Fruit fly (Drosophila melanogaster) whole organism, embryonic: ENCODE results near the gene CG15877.

Experiments
- Asciz ChIP-seq: fragments of 200-800 bp; sonication (Bioruptor generic); optimal IDR thresholded peaks from 2 replicates; lab custom pipeline; 2017; ENCODE audit warnings: missing biosample characterization, mild to moderate bottlenecking, missing genetic modification characterization, missing genetic modification reagents
- Atf-2 ChIP-seq: fragments of 200-800 bp; sonication (Bioruptor generic); optimal IDR thresholded peaks from 2 replicates; lab custom pipeline; 2016; ENCODE audit warnings: missing biosample characterization, missing genetic modification characterization
- Awh ChIP-seq: fragments of 200-800 bp; sonication (Bioruptor generic); IDR thresholded peaks from 2 replicates; pipeline ENCODE4, ENCODE4 v1.3.6; 2022; ENCODE audit warnings: missing biosample characterization, missing genetic modification characterization
- Bgb ChIP-seq: fragments of 200-800 bp; sonication (Bioruptor generic); IDR thresholded peaks from 2 replicates; pipeline ENCODE4 v1.3.6; 2022; ENCODE audit warnings: missing biosample characterization, missing genetic modification characterization; ENCODE audit not compliant: partially characterized antibody
- CG10565 ChIP-seq: fragments of 200-800 bp; sonication (Bioruptor generic); optimal IDR thresholded peaks from 3 replicates; lab custom pipeline; 2016; ENCODE audit warnings: missing biosample characterization, mild to moderate bottlenecking, missing genetic modification characterization
- CG12155 ChIP-seq: fragments of 200-800 bp; sonication (Bioruptor generic); optimal IDR thresholded peaks from 3 replicates; lab custom pipeline; 2016; ENCODE audit warnings: missing biosample characterization, missing genetic modification characterization
- CG12299 ChIP-seq: fragments of 200-800 bp; sonication (Bioruptor generic); optimal IDR thresholded peaks from 2 replicates; lab custom pipeline; 2018; ENCODE audit warnings: missing biosample characterization, mild to moderate bottlenecking, missing genetic modification characterization
- CG13894 ChIP-seq: fragments of 200-800 bp; sonication (Bioruptor generic); optimal IDR thresholded peaks from 3 replicates; lab custom pipeline; 2018; ENCODE audit warnings: missing biosample characterization, mild to moderate bottlenecking, missing genetic modification characterization, moderate library complexity
- CG16779 ChIP-seq: fragments of 200-800 bp; sonication (Bioruptor generic); IDR thresholded peaks from 2 replicates; pipeline ENCODE4 v1.3.6; 2022; ENCODE audit warnings: missing biosample characterization, missing genetic modification characterization
- CG1792 ChIP-seq: fragments of 200-800 bp; sonication (Bioruptor generic); optimal IDR thresholded peaks from 2 replicates; lab custom pipeline; 2016; ENCODE audit warnings: missing biosample characterization, missing genetic modification characterization
- CG1832 ChIP-seq: fragments of 200-800 bp; sonication (Bioruptor generic); optimal IDR thresholded peaks from 2 replicates; lab custom pipeline; 2017; ENCODE audit warnings: missing biosample characterization, mild to moderate bottlenecking, missing genetic modification characterization, inconsistent platforms
- CG2116 ChIP-seq: fragments of 200-800 bp; sonication (Bioruptor generic); optimal IDR thresholded peaks from 3 replicates; lab custom pipeline; 2018; ENCODE audit warnings: missing biosample characterization, mild to moderate bottlenecking, missing genetic modification characterization
- CG32532 ChIP-seq: fragments of 200-800 bp; sonication (Bioruptor generic); IDR thresholded peaks from 2 replicates; pipeline ENCODE4 v1.3.6; 2022; ENCODE audit warnings: missing biosample characterization, missing genetic modification characterization
- CG43689 ChIP-seq: fragments of 200-800 bp; sonication (Bioruptor generic); IDR thresholded peaks from 2 replicates; pipeline ENCODE4 v1.3.6; 2022; ENCODE audit warnings: missing biosample characterization, missing genetic modification characterization
- CG5180 ChIP-seq: fragments of 200-800 bp; sonication (Bioruptor generic); optimal IDR thresholded peaks from 3 replicates; lab custom pipeline; 2017; ENCODE audit warnings: missing biosample characterization, missing genetic modification characterization, mild to moderate bottlenecking, moderate library complexity, missing genetic modification reagents
- CG6689 ChIP-seq: fragments of 200-800 bp; sonication (Bioruptor generic); IDR thresholded peaks from 2 replicates; pipeline ENCODE4 v1.3.6; 2022; ENCODE audit warnings: missing biosample characterization, missing genetic modification characterization
- CG6791 ChIP-seq: fragments of 200-800 bp; sonication (Bioruptor generic); IDR thresholded peaks from 3 replicates; pipeline ENCODE4 v1.3.6; 2022; ENCODE audit warnings: missing biosample characterization, missing genetic modification characterization; ENCODE audit not compliant: partially characterized antibody
- CG7556 ChIP-seq: fragments of 200-800 bp; sonication (Bioruptor generic); optimal IDR thresholded peaks from 2 replicates; lab custom pipeline; 2017; ENCODE audit warnings: missing biosample characterization, mild to moderate bottlenecking, missing genetic modification characterization
- CG8359 ChIP-seq: fragments of 200-800 bp; sonication (Bioruptor generic); optimal IDR thresholded peaks from 2 replicates; lab custom pipeline; 2017; ENCODE audit warnings: missing biosample characterization, mild to moderate bottlenecking, missing genetic modification characterization, borderline replicate concordance
- CG9876 ChIP-seq: fragments of 200-800 bp; sonication (Bioruptor generic); optimal IDR thresholded peaks from 2 replicates; lab custom pipeline; 2016; ENCODE audit warnings: missing biosample characterization, missing genetic modification characterization
- Camta ChIP-seq: fragments of 200-800 bp; sonication (Bioruptor generic); optimal IDR thresholded peaks from 2 replicates; lab custom pipeline; 2016; ENCODE audit warnings: missing biosample characterization, missing genetic modification characterization
- CoRest ChIP-seq: fragments of 200-800 bp; sonication (Bioruptor generic); optimal IDR thresholded peaks from 3 replicates; lab custom pipeline; 2018; ENCODE audit warnings: missing biosample characterization, mild to moderate bottlenecking, missing genetic modification characterization, moderate library complexity
- Dad ChIP-seq: fragments of 200-800 bp; sonication (Bioruptor generic); optimal IDR thresholded peaks from 3 replicates; lab custom pipeline; 2016; ENCODE audit warnings: missing biosample characterization, missing genetic modification characterization
- Fer3 ChIP-seq: fragments of 200-800 bp; sonication (Bioruptor generic); optimal IDR thresholded peaks from 2 replicates; lab custom pipeline; 2018; ENCODE audit warnings: missing biosample characterization, mild to moderate bottlenecking, missing genetic modification characterization, moderate library complexity
- Gsc ChIP-seq: fragments of 200-800 bp; sonication (Bioruptor generic); IDR thresholded peaks from 2 replicates; pipeline ENCODE4 v1.3.6; 2022; ENCODE audit warnings: missing biosample characterization, missing genetic modification characterization
- HHEX ChIP-seq: fragments of 200-800 bp; sonication (Bioruptor generic); optimal IDR thresholded peaks from 3 replicates; lab custom pipeline; 2017; ENCODE audit warnings: missing biosample characterization, mild to moderate bottlenecking, missing genetic modification characterization, missing genetic modification reagents
- HLH4C ChIP-seq: fragments of 200-800 bp; sonication (Bioruptor generic); IDR thresholded peaks from 3 replicates; pipeline ENCODE4 v1.3.6; 2022; ENCODE audit warnings: missing biosample characterization, missing genetic modification characterization; ENCODE audit not compliant: partially characterized antibody
- HLHmδ ChIP-seq: fragments of 200-800 bp; sonication (Bioruptor generic); optimal IDR thresholded peaks from 2 replicates; lab custom pipeline; 2018; ENCODE audit warnings: missing biosample characterization, mild to moderate bottlenecking, missing genetic modification characterization, moderate library complexity
- Jarid2 ChIP-seq: fragments of 200-800 bp; sonication (Bioruptor generic); optimal IDR thresholded peaks from 3 replicates; lab custom pipeline; 2017; ENCODE audit warnings: mild to moderate bottlenecking, missing biosample characterization, missing genetic modification reagents, missing genetic modification characterization
- Lhr ChIP-seq: fragments of 200-800 bp; sonication (Bioruptor generic); optimal IDR thresholded peaks from 3 replicates; lab custom pipeline; 2017; ENCODE audit warnings: mild to moderate bottlenecking, missing biosample characterization, missing genetic modification reagents, missing genetic modification characterization
- MBD-R2 ChIP-seq: fragments of 200-800 bp; sonication (Bioruptor generic); IDR thresholded peaks from 2 replicates; pipeline ENCODE4 v1.3.6; 2022; ENCODE audit warnings: missing biosample characterization, missing genetic modification characterization
- NFAT ChIP-seq: fragments of 200-800 bp; sonication (Bioruptor generic); IDR thresholded peaks from 2 replicates; pipeline ENCODE4 v1.3.6; 2022; ENCODE audit warnings: missing biosample characterization, missing genetic modification characterization
- Nf-YC ChIP-seq: fragments of 200-800 bp; optimal IDR thresholded peaks from 3 replicates; lab custom pipeline; 2019; ENCODE audit warnings: missing biosample characterization, mild to moderate bottlenecking, missing genetic modification characterization, moderate library complexity
- Ssrp ChIP-seq: fragments of 200-800 bp; sonication (Bioruptor generic); optimal IDR thresholded peaks from 2 replicates; lab custom pipeline; 2018; ENCODE audit warnings: missing biosample characterization, mild to moderate bottlenecking, missing genetic modification characterization, moderate library complexity
- Tbp ChIP-seq: fragments of >200 bp; optimal IDR thresholded peaks from 2 replicates; lab custom pipeline; 2018; ENCODE audit warnings: missing biosample characterization, missing genetic modification characterization
- amos ChIP-seq: fragments of 200-800 bp; sonication (Bioruptor generic); IDR thresholded peaks from 2 replicates; pipeline ENCODE4 v1.3.6; 2022; ENCODE audit warnings: missing biosample characterization, missing genetic modification characterization; ENCODE audit not compliant: partially characterized antibody
- bsh ChIP-seq, 2 experiments: fragments of 200-800 bp; sonication (Bioruptor generic); optimal IDR thresholded peaks; 2 replicates each; lab custom pipeline; 2017 to 2018; ENCODE audit warnings: mild to moderate bottlenecking in 2 of 2, missing biosample characterization in 2 of 2, missing genetic modification characterization in 2 of 2, moderate library complexity in 1 of 2
- crc ChIP-seq: fragments of 200-800 bp; sonication (Bioruptor generic); optimal IDR thresholded peaks from 2 replicates; lab custom pipeline; 2016; ENCODE audit warnings: missing biosample characterization, missing genetic modification characterization
- danr ChIP-seq: fragments of 200-800 bp; sonication (Bioruptor generic); IDR thresholded peaks from 2 replicates; pipeline ENCODE4 v1.3.6; 2022; ENCODE audit warnings: missing biosample characterization, missing genetic modification characterization
- dm ChIP-seq: fragments of 200-800 bp; sonication (Bioruptor generic); optimal IDR thresholded peaks from 3 replicates; lab custom pipeline; 2016; ENCODE audit warnings: missing biosample characterization, missing genetic modification characterization
- grn ChIP-seq: fragments of 200-800 bp; sonication (Bioruptor generic); optimal IDR thresholded peaks from 3 replicates; lab custom pipeline; 2017; ENCODE audit warnings: missing biosample characterization, missing genetic modification characterization
- gsb-n ChIP-seq: fragments of 200-800 bp; sonication (Bioruptor generic); optimal IDR thresholded peaks from 3 replicates; lab custom pipeline; 2018; ENCODE audit warnings: missing biosample characterization, mild to moderate bottlenecking, missing genetic modification characterization
- inv ChIP-seq: fragments of 200-800 bp; sonication (Bioruptor generic); IDR thresholded peaks from 2 replicates; pipeline ENCODE4 v1.3.6; 2022; ENCODE audit warnings: missing biosample characterization, missing genetic modification characterization; ENCODE audit not compliant: partially characterized antibody
- nerfin-2 ChIP-seq: fragments of 200-800 bp; sonication (Bioruptor generic); IDR thresholded peaks from 2 replicates; pipeline ENCODE4 v1.3.6; 2022; ENCODE audit warnings: missing biosample characterization, missing genetic modification characterization; ENCODE audit not compliant: partially characterized antibody
- rib ChIP-seq: fragments of 200-800 bp; sonication (Bioruptor generic); IDR thresholded peaks from 2 replicates; pipeline ENCODE4 v1.3.6; 2022; ENCODE audit warnings: missing biosample characterization, missing genetic modification characterization
- sd ChIP-seq: fragments of 200-800 bp; sonication (Bioruptor generic); optimal IDR thresholded peaks from 3 replicates; lab custom pipeline; 2018; ENCODE audit warnings: missing biosample characterization, mild to moderate bottlenecking, missing genetic modification characterization, moderate library complexity
- sens-2 ChIP-seq: fragments of 200-800 bp; sonication (Bioruptor generic); IDR thresholded peaks from 2 replicates; pipeline ENCODE4 v1.3.6; 2022; ENCODE audit warnings: missing biosample characterization, missing genetic modification characterization
- sima ChIP-seq: fragments of 200-800 bp; sonication (Bioruptor generic); optimal IDR thresholded peaks from 2 replicates; lab custom pipeline; 2016; ENCODE audit warnings: missing biosample characterization, missing genetic modification characterization

The CG15877 gene

DNA sequence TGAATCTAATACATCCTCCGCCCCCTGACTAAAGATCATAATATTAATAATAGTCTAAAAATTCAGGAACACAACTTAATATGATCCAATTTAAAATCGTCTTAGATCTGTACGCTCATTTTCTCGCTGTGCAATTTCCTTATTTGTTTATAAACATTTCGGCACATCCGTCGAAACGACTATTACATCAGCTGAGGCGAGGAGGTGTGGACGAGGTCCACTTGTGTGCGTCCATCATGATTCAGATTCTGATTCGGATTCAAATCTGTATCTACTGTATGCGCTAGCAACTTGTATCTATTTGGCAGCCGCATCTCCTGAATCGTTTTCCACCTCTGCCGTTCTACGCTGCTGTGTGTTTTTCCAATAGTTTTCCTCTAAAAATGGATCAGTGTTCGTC lies 2.1 kb upstream of the CG15877 start (continued):
- TF ChIP-seq HHEX (GFP tag; lab: Kevin White, UChicago) (no peak), crc (GFP tag; lab: Kevin White, UChicago) (no peak), CG8359 (no peak)
- TF ChIP-seq, all 482 proteins: peak for 13

DNA sequence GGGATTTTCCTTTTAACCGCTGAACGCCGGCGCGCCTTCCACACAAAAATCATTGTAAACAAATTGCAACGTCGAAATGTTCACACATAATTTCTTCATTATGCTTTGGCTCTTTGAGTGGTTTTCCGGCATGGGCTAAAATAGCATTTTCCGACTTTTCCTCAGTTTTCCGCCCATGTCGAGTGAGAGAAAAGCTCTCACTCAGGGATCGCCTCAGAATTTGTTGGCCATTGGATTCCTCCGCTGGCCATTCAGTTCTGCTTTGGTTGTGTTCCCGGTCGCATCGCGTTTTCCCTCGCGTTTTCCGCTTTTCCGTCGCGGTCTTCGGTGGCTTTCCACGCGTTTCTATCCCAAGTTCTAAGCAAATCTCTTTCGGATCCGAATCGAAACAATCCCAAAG lies 1.2 kb upstream of the CG15877 start:
- peak; percentile 17 for TF ChIP-seq Jarid2 (GFP tag; lab: Kevin White, UChicago)
- no peak for TF ChIP-seq CG13894 (tag; lab: Kevin White, UChicago)
- TF ChIP-seq CG1792 (GFP tag; lab: Kevin White, UChicago) = no peak
- TF ChIP-seq gsb-n = no peak
- no peak for TF ChIP-seq CG1832 (GFP tag; lab: Kevin White, UChicago)
- no peak for TF ChIP-seq bsh (GFP tag; optimal IDR thresholded peaks at IDR 0.05; lab: Kevin White, UChicago)
- no peak for TF ChIP-seq CG10565 (GFP tag; lab: Kevin White, UChicago)
- no peak for TF ChIP-seq Tbp (GFP tag; lab: Kevin White, UChicago)
- no peak for TF ChIP-seq danr (GFP tag; lab: Robert Waterston, UW)
- TF ChIP-seq Asciz = no peak
- TF ChIP-seq HHEX (GFP tag; lab: Kevin White, UChicago) = no peak
- TF ChIP-seq NFAT (GFP tag; lab: Robert Waterston, UW) = peak; percentile 35; the same call in 1 of the 2 replicates
- TF ChIP-seq CG7556 (GFP tag; lab: Kevin White, UChicago) = no peak
- TF ChIP-seq CG16779 (GFP tag; lab: Robert Waterston, UW) = 0 out of 2 replicates have a peak, but pooled peaks have one; percentile 22
- TF ChIP-seq dm = no peak
- TF ChIP-seq Camta (GFP tag; lab: Kevin White, UChicago) = no peak
- TF ChIP-seq sima (GFP tag; lab: Kevin White, UChicago) = no peak
- no peak for TF ChIP-seq Dad
- no peak for TF ChIP-seq sd (tag; lab: Kevin White, UChicago)
- no peak for TF ChIP-seq HLHmδ (GFP tag; lab: Kevin White, UChicago)
- TF ChIP-seq CG2116 (GFP tag; lab: Kevin White, UChicago) = no peak
- TF ChIP-seq Awh (GFP tag; lab: Robert Waterston, UW) = no peak
- no peak for TF ChIP-seq CG43689
- TF ChIP-seq rib (GFP tag; lab: Robert Waterston, UW) = no peak
- TF ChIP-seq Nf-YC = no peak
- TF ChIP-seq Fer3 (tag; lab: Kevin White, UChicago) = no peak
- no peak for TF ChIP-seq sens-2 (GFP tag; lab: Robert Waterston, UW)
- TF ChIP-seq nerfin-2 (GFP tag; lab: Robert Waterston, UW) = no peak
- no peak for TF ChIP-seq MBD-R2 (GFP tag; lab: Robert Waterston, UW)
- TF ChIP-seq Lhr (GFP tag; lab: Kevin White, UChicago) = no peak
- TF ChIP-seq inv = no peak
- TF ChIP-seq CG5180 (GFP tag; lab: Kevin White, UChicago) = peak; percentile 47
- no peak for TF ChIP-seq Bgb (GFP tag; lab: Robert Waterston, UW)
- 0 out of 3 replicates have a peak, but pooled peaks have one; percentile 28 for TF ChIP-seq HLH4C (GFP tag; lab: Robert Waterston, UW)
- TF ChIP-seq Ssrp (tag; lab: Kevin White, UChicago) = no peak
- no peak for TF ChIP-seq grn (GFP tag; lab: Kevin White, UChicago)
- TF ChIP-seq CG9876 (GFP tag; lab: Kevin White, UChicago) = no peak
- no peak for TF ChIP-seq CG12155 (GFP tag; lab: Kevin White, UChicago)
- 0 out of 2 replicates have a peak, but pooled peaks have one; percentile 10 for TF ChIP-seq CG32532
- no peak for TF ChIP-seq Atf-2 (GFP tag; lab: Kevin White, UChicago)
- TF ChIP-seq CoRest = no peak
- TF ChIP-seq CG6689 (GFP tag; lab: Robert Waterston, UW) = no peak
- no peak for TF ChIP-seq Gsc
- TF ChIP-seq CG6791 (GFP tag; lab: Robert Waterston, UW) = no peak
- TF ChIP-seq amos = 0 out of 2 replicates have a peak, but pooled peaks have one; percentile 5
- no peak for TF ChIP-seq CG12299 (tag; lab: Kevin White, UChicago)
